Worm (Caenorhabditis elegans): Measurements from ENCODE around the gene che-12.

che-12 gene

ce11 chrV:10323537-10323936 is 16.4 kb upstream of the che-12 start:
- TF ChIP-seq zip-2 (tag; optimal IDR thresholded peaks at IDR 0.05) (no peak), unc-62 (GFP tag; optimal IDR thresholded peaks at IDR 0.05 in 1 of 2) (peak in 1 of 2 experiments; percentile 97), unc-62 (tag; optimal IDR thresholded peaks at IDR 0.05) (no peak), dmd-9 (GFP tag; IDR thresholded peaks at IDR 0.05) (no peak), Y48G9A.11 (GFP tag; IDR thresholded peaks at IDR 0.05) (no peak), ama-1 (optimal IDR thresholded peaks at IDR 0.05) (no peak), gei-8 (GFP tag; optimal IDR thresholded peaks at IDR 0.05) (no peak), unc-130 (GFP tag; optimal IDR thresholded peaks at IDR 0.05) (no peak)

ce11 chrV:10320101-10320761 is 13.0 kb upstream of the che-12 start, which contains the start of the genes gna-1 and B0024.13:
gna-1 (minus strand) TSS chrV:10320151.
B0024.13 (plus strand) TSS chrV:10320711.
- no peak for TF ChIP-seq lin-1 (GFP tag; IDR thresholded peaks at IDR 0.05)
- TF ChIP-seq nhr-48 (tag; optimal IDR thresholded peaks at IDR 0.05): no peak
- no peak for TF ChIP-seq fos-1 (tag; optimal IDR thresholded peaks at IDR 0.05)
- no peak for TF ChIP-seq pqm-1 (tag; optimal IDR thresholded peaks at IDR 0.05)
- 0 out of 2 replicates have a peak, but pooled peaks have one; percentile 49 for TF ChIP-seq dmd-9 (GFP tag; IDR thresholded peaks at IDR 0.05)
- TF ChIP-seq Y5F2A.4 (GFP tag; optimal IDR thresholded peaks at IDR 0.05): no peak
- TF ChIP-seq ceh-62 (tag; optimal IDR thresholded peaks at IDR 0.05): no peak
- no peak for TF ChIP-seq dve-1 (tag; optimal IDR thresholded peaks at IDR 0.05; ENCODE audit: insufficient read depth)
- no peak for TF ChIP-seq D1046.2 (GFP tag; IDR thresholded peaks at IDR 0.05)
- no peak for TF ChIP-seq tag-97 (GFP tag; IDR thresholded peaks at IDR 0.05)
- TF ChIP-seq madf-9 (GFP tag; conservative IDR thresholded peaks at IDR 0.05): no peak
- TF ChIP-seq ZK546.5 (tag; optimal IDR thresholded peaks at IDR 0.05): no peak
- peak; percentile 36 for TF ChIP-seq rbr-2 (tag; optimal IDR thresholded peaks at IDR 0.05)
- TF ChIP-seq F44E2.7 (GFP tag; IDR thresholded peaks at IDR 0.05): no peak
- TF ChIP-seq ama-1 (optimal IDR thresholded peaks at IDR 0.05): no peak
- no peak for TF ChIP-seq zip-2 (tag; optimal IDR thresholded peaks at IDR 0.05)
- TF ChIP-seq hlh-30 (tag; optimal IDR thresholded peaks at IDR 0.05; ENCODE audit: insufficient read depth): no peak
- no peak for TF ChIP-seq nhr-111 (GFP tag; optimal IDR thresholded peaks at IDR 0.05)
- TF ChIP-seq unc-62 (GFP tag; optimal IDR thresholded peaks at IDR 0.05 in 1 of 2): no peak
- TF ChIP-seq unc-62 (tag; optimal IDR thresholded peaks at IDR 0.05): no peak
- TF ChIP-seq duxl-1 (tag; optimal IDR thresholded peaks at IDR 0.05; ENCODE audit: poor library complexity): peak; percentile 35
- no peak for TF ChIP-seq skn-1 (tag; optimal IDR thresholded peaks at IDR 0.05)
- TF ChIP-seq mes-2 (tag; optimal IDR thresholded peaks at IDR 0.05; ENCODE audit: poor library complexity, severe bottlenecking): peak; percentile 98
- TF ChIP-seq spr-1 (tag; optimal IDR thresholded peaks at IDR 0.05): no peak
- TF ChIP-seq lin-38 (GFP tag; IDR thresholded peaks at IDR 0.05): no peak; the same call in none of the 2 replicates
- no peak for TF ChIP-seq tra-1 (GFP tag; IDR thresholded peaks at IDR 0.05)
- TF ChIP-seq hif-1 (tag; optimal IDR thresholded peaks at IDR 0.05): peak in 1 of 2 experiments; percentile 83
- no peak for TF ChIP-seq lin-39 (tag; optimal IDR thresholded peaks at IDR 0.05)
- TF ChIP-seq php-3 (GFP tag; IDR thresholded peaks at IDR 0.05): no peak
- TF ChIP-seq dmd-6 (GFP tag; IDR thresholded peaks at IDR 0.05): peak; percentile 47; the same call in 1 of the 2 replicates
- no peak for TF ChIP-seq lin-29 (GFP tag; IDR thresholded peaks at IDR 0.05)
- no peak for TF ChIP-seq ctbp-1 (GFP tag; IDR thresholded peaks at IDR 0.05)
- TF ChIP-seq pha-4 (GFP tag; IDR thresholded peaks at IDR 0.05): no peak
- peak; percentile 21 for TF ChIP-seq pha-4 (tag; optimal IDR thresholded peaks at IDR 0.05)
- TF ChIP-seq daf-8 (GFP tag; IDR thresholded peaks at IDR 0.05): no peak
- no peak for TF ChIP-seq nhr-28 (tag; optimal IDR thresholded peaks at IDR 0.05)
- no peak for TF ChIP-seq mxl-3 (GFP tag; optimal IDR thresholded peaks at IDR 0.05)
- no peak for TF ChIP-seq lir-3 (tag; optimal IDR thresholded peaks at IDR 0.05)
- no peak for TF ChIP-seq arid-1 (GFP tag; conservative IDR thresholded peaks at IDR 0.05)
- no peak for TF ChIP-seq F10B5.3 (tag; optimal IDR thresholded peaks at IDR 0.05)
- TF ChIP-seq dmd-8 (GFP tag; IDR thresholded peaks at IDR 0.05): no peak
- no peak for TF ChIP-seq nhr-77 (tag; optimal IDR thresholded peaks at IDR 0.05)
- no peak for TF ChIP-seq nhr-42 (GFP tag; IDR thresholded peaks at IDR 0.05)
- peak; percentile 87 for TF ChIP-seq unc-130 (GFP tag; optimal IDR thresholded peaks at IDR 0.05)
- TF ChIP-seq lsy-2 (tag; optimal IDR thresholded peaks at IDR 0.05): no peak
- no peak for TF ChIP-seq F26F4.8 (GFP tag; conservative IDR thresholded peaks at IDR 0.05)

Measured in whole organism, L4 larva.